Fruit fly (Drosophila melanogaster): ENCODE results near the gene CG12099.

DNA sequence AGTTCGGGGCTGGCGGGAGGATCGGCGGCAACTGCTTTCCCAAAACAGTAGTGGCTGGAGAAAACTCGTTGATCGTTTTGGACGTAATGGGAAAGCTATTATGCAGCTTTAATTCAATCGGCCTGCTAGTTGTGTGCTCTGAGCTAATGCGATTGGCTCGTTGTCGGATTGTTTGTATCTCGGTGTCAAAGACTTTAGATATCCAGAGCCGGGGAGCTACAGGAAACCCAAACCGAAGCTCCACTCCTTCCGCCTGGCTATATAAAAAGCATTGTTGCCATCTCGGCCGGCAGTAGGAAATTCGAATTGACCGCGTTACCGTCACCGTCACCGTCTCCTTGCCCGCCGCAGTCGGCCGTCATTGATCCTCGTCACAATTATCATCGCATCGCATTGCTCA is 6.8 kb upstream of the CG12099 start, which contains the start of gene CG12003:
- TF ChIP-seq Ets98B (GFP tag; IDR thresholded peaks at IDR 0.05) = no peak
- no peak for TF ChIP-seq CG8159 (tag; optimal IDR thresholded peaks at IDR 0.05)
